Fruit fly (Drosophila melanogaster) S2 (cell line): ENCODE results near the gene Reg-2.

Experiments used
- CG8478 ChIP-seq: fragments of >200 bp; optimal IDR thresholded peaks from 2 replicates; lab custom pipeline; 2018
- CTCF ChIP-seq, 2 experiments: fragments of >200 bp; optimal IDR thresholded peaks; 2 replicates each; lab custom pipeline; 2018

dm6 chr3L:627370-627769, 21.0 kb upstream of the Reg-2 start:
- no peak for TF ChIP-seq CG8478 (lab: Kevin White, UChicago)
- no peak for TF ChIP-seq CTCF (optimal IDR thresholded peaks at IDR 0.05; lab: Kevin White, UChicago)
